In genomic region chrV:13807232-13807631, ce11 we compare ENCODE assay signal across 6 worm cellular contexts.
A peak's percentile ranks its signal among the peaks of the same experiment; 100 is the strongest.
TF ChIP-seq lines count a peak whose summit lies in the region.

Gene swan-1, minus strand, starts transcription at chrV:13807237.

TF ChIP-seq in whole organism, L1 larva, 84 proteins besides CTCF, POLR2A, EP300 and RAD21 (continues in another document):
- TF ChIP-seq lin-13 (GFP tag; optimal IDR thresholded peaks at IDR 0.05; lab: Kevin White, UChicago): no peak
- TF ChIP-seq elt-3 (tag; optimal IDR thresholded peaks at IDR 0.05; lab: Kevin White, UChicago): no peak
- TF ChIP-seq C34B4.2 (tag; optimal IDR thresholded peaks at IDR 0.05; lab: Kevin White, UChicago): no peak
- peak in 1 of 2 experiments; percentile 18 for TF ChIP-seq efl-1 (optimal IDR thresholded peaks at IDR 0.05; lab: Kevin White, UChicago)
- TF ChIP-seq efl-1 (GFP tag; optimal IDR thresholded peaks at IDR 0.05 in 1 of 2; lab: Kevin White, UChicago): peak in 1 of 2 experiments; percentile 86
- TF ChIP-seq sox-4 (tag; optimal IDR thresholded peaks at IDR 0.05; lab: Kevin White, UChicago): no peak
- peak; percentile 14; the same call in 1 of the 2 replicates for TF ChIP-seq nhr-19 (GFP tag; conservative IDR thresholded peaks at IDR 0.05; lab: Robert Waterston, UW)
- no peak for TF ChIP-seq alr-1 (tag; optimal IDR thresholded peaks at IDR 0.05; lab: Kevin White, UChicago; ENCODE audit: borderline replicate concordance)
- peak; percentile 84 for TF ChIP-seq lin-14 (GFP tag; optimal IDR thresholded peaks at IDR 0.05; lab: Kevin White, UChicago)
- peak in 1 of 2 experiments; percentile 14 for TF ChIP-seq lsy-2 (tag; optimal IDR thresholded peaks at IDR 0.05; lab: Kevin White, UChicago)
- TF ChIP-seq nhr-85 (tag; lab: Kevin White, UChicago): peak; percentile 55
- peak; percentile 10 for TF ChIP-seq nhr-71 (tag; optimal IDR thresholded peaks at IDR 0.05; lab: Kevin White, UChicago)
- TF ChIP-seq dsc-1 (tag; optimal IDR thresholded peaks at IDR 0.05; lab: Kevin White, UChicago): peak; percentile 13
- TF ChIP-seq ceh-8 (GFP tag; optimal IDR thresholded peaks at IDR 0.05; lab: Kevin White, UChicago): no peak
- no peak for TF ChIP-seq snpc-4 (tag; optimal IDR thresholded peaks at IDR 0.05; lab: Kevin White, UChicago)

TF ChIP-seq in whole organism, L2 larva, 48 proteins besides CTCF, POLR2A, EP300 and RAD21:
- TF ChIP-seq lsy-2 (tag; optimal IDR thresholded peaks at IDR 0.05; lab: Kevin White, UChicago): peak in 1 of 2 experiments; percentile 35
- peak; percentile 12 for TF ChIP-seq nhr-129 (tag; optimal IDR thresholded peaks at IDR 0.05; lab: Kevin White, UChicago)
- peak; percentile 16 for TF ChIP-seq sma-9 (GFP tag; optimal IDR thresholded peaks at IDR 0.05; lab: Kevin White, UChicago)
- no peak for TF ChIP-seq sma-9 (tag; optimal IDR thresholded peaks at IDR 0.05; lab: Kevin White, UChicago)
- TF ChIP-seq ztf-1 (GFP tag; conservative IDR thresholded peaks at IDR 0.05; lab: Robert Waterston, UW): no peak
- peak; percentile 47 for TF ChIP-seq blmp-1 (tag; optimal IDR thresholded peaks at IDR 0.05; lab: Kevin White, UChicago; ENCODE audit: insufficient read depth)
- TF ChIP-seq zag-1 (tag; optimal IDR thresholded peaks at IDR 0.05; lab: Kevin White, UChicago): no peak
- peak; percentile 27 for TF ChIP-seq F13H6.1 (tag; optimal IDR thresholded peaks at IDR 0.05; lab: Kevin White, UChicago)
- peak; percentile 16 for TF ChIP-seq sem-4 (tag; optimal IDR thresholded peaks at IDR 0.05; lab: Kevin White, UChicago)
- TF ChIP-seq C34F6.9 (tag; optimal IDR thresholded peaks at IDR 0.05; lab: Kevin White, UChicago): peak; percentile 3

TF ChIP-seq in whole organism, L3 larva, 47 proteins besides CTCF, POLR2A, EP300 and RAD21:
- TF ChIP-seq mdl-1 (tag; optimal IDR thresholded peaks at IDR 0.05; lab: Kevin White, UChicago) (no peak), eor-1 (tag; optimal IDR thresholded peaks at IDR 0.05; lab: Kevin White, UChicago) (no peak), nhr-25 (tag; optimal IDR thresholded peaks at IDR 0.05; lab: Kevin White, UChicago) (peak; percentile 14), elt-3 (tag; optimal IDR thresholded peaks at IDR 0.05; lab: Kevin White, UChicago) (no peak), ceh-9 (tag; optimal IDR thresholded peaks at IDR 0.05; lab: Kevin White, UChicago) (no peak), pqm-1 (tag; optimal IDR thresholded peaks at IDR 0.05; lab: Kevin White, UChicago) (no peak), ZK546.5 (tag; optimal IDR thresholded peaks at IDR 0.05; lab: Kevin White, UChicago) (no peak), ztf-11 (tag; optimal IDR thresholded peaks at IDR 0.05; lab: Kevin White, UChicago) (no peak), pha-4 (tag; optimal IDR thresholded peaks at IDR 0.05; lab: Kevin White, UChicago) (no peak)

TF ChIP-seq in whole organism, L4 larva, 104 proteins besides CTCF, POLR2A, EP300 and RAD21:
- TF ChIP-seq lsy-2 (tag; optimal IDR thresholded peaks at IDR 0.05; lab: Kevin White, UChicago): peak in 1 of 2 experiments; percentile 9
- peak in 1 of 2 experiments; percentile 3 for TF ChIP-seq daf-16 (GFP tag; optimal IDR thresholded peaks at IDR 0.05; lab: Kevin White, UChicago)
- no peak for TF ChIP-seq daf-16 (tag; optimal IDR thresholded peaks at IDR 0.05; lab: Kevin White, UChicago)
- no peak for TF ChIP-seq mxl-2 (GFP tag; conservative IDR thresholded peaks at IDR 0.05; lab: Robert Waterston, UW)
- no peak for TF ChIP-seq mxl-3 (GFP tag; optimal IDR thresholded peaks at IDR 0.05; lab: Kevin White, UChicago)
- TF ChIP-seq hlh-11 (tag; optimal IDR thresholded peaks at IDR 0.05; lab: Kevin White, UChicago): peak; percentile 1

TF ChIP-seq in whole organism, mixed stage, embryonic, 35 proteins besides CTCF, POLR2A, EP300 and RAD21:
- TF ChIP-seq bed-3 (GFP tag; optimal IDR thresholded peaks at IDR 0.05; lab: Kevin White, UChicago): no peak
- TF ChIP-seq M03D4.4 (tag; optimal IDR thresholded peaks at IDR 0.05; lab: Kevin White, UChicago): no peak
- TF ChIP-seq ceh-39 (tag; optimal IDR thresholded peaks at IDR 0.05; lab: Kevin White, UChicago): no peak
- TF ChIP-seq lin-32 (GFP tag; optimal IDR thresholded peaks at IDR 0.05; lab: Kevin White, UChicago): no peak
- TF ChIP-seq ceh-43 (GFP tag; optimal IDR thresholded peaks at IDR 0.05; lab: Kevin White, UChicago): no peak
- peak; percentile 41 for TF ChIP-seq hlh-1 (tag; optimal IDR thresholded peaks at IDR 0.05; lab: Kevin White, UChicago)
- peak; percentile 40 for TF ChIP-seq unc-120 (tag; optimal IDR thresholded peaks at IDR 0.05; lab: Kevin White, UChicago; ENCODE audit: poor library complexity, severe bottlenecking)
TF ChIP-seq in whole organism, mixed stage, embryonic: peak in this region for 2.

TF ChIP-seq in whole organism, young adult, 124 proteins besides CTCF, POLR2A, EP300 and RAD21:
- no peak for TF ChIP-seq nfya-1 (tag; optimal IDR thresholded peaks at IDR 0.05; lab: Kevin White, UChicago; ENCODE audit: borderline replicate concordance, insufficient read depth)
- TF ChIP-seq ekl-4 (GFP tag; IDR thresholded peaks at IDR 0.05; lab: Robert Waterston, UW): 0 out of 2 replicates have a peak, but pooled peaks have one; percentile 29
- TF ChIP-seq snpc-1.1 (tag; optimal IDR thresholded peaks at IDR 0.05; lab: Kevin White, UChicago; ENCODE audit: insufficient read depth): no peak
- TF ChIP-seq tlf-1 (GFP tag; optimal IDR thresholded peaks at IDR 0.05; lab: Kevin White, UChicago): no peak
TF ChIP-seq in whole organism, young adult: peak in this region for 1.
